Worm (Caenorhabditis elegans) whole organism, L1 larva: Measurements from ENCODE around the gene Y71H2B.5.
"Not testable (repeated sequence)": the region's sequence is repeated elsewhere in the genome, so short reads cannot be mapped to it uniquely, and the experiment has no call there.

Experiments
- C04F5.9 ChIP-seq: sonication (generic microtip); optimal IDR thresholded peaks from 2 replicates; lab custom pipeline; 2016; ENCODE audit warnings: missing genetic modification characterization, missing compliant biosample characterization
- C16A3.4 ChIP-seq: fragments of 150-350 bp; optimal IDR thresholded peaks from 2 replicates; lab custom pipeline; 2014; ENCODE audit warnings: missing biosample characterization, missing genetic modification characterization
- aha-1 ChIP-seq: fragments of 150-350 bp; optimal IDR thresholded peaks from 2 replicates; lab custom pipeline; 2014; ENCODE audit warnings: missing biosample characterization, missing genetic modification characterization
- ceh-63 ChIP-seq: fragments of 200-800 bp; sonication (Bioruptor generic); optimal IDR thresholded peaks from 2 replicates; lab custom pipeline; 2018; ENCODE audit warnings: mild to moderate bottlenecking, missing genetic modification characterization, missing compliant biosample characterization
- ceh-8 ChIP-seq: fragments of 200-800 bp; sonication (Bioruptor generic); optimal IDR thresholded peaks from 2 replicates; lab custom pipeline; 2018; ENCODE audit warnings: mild to moderate bottlenecking, missing genetic modification characterization, moderate library complexity, missing compliant biosample characterization
- ceh-82 ChIP-seq, 3 experiments: fragments of 150-350 bp in 1 of 3; sonication (generic microtip) in 2 of 3; optimal IDR thresholded peaks; 2 replicates each; lab custom pipeline; 2014 to 2017; ENCODE audit warnings: missing biosample characterization in 3 of 3, missing genetic modification characterization in 3 of 3
- ceh-88 ChIP-seq: fragments of 200-800 bp; sonication (Bioruptor generic); IDR thresholded peaks from 2 replicates; pipeline ENCODE4 v1.3.6; 2022; ENCODE audit warnings: missing genetic modification characterization, missing compliant biosample characterization
- ces-1 ChIP-seq: fragments of 150-350 bp; optimal IDR thresholded peaks from 2 replicates; lab custom pipeline; 2014; ENCODE audit warnings: missing biosample characterization, missing genetic modification reagents, missing genetic modification characterization
- efl-3 ChIP-seq: fragments of 200-800 bp; sonication (Bioruptor generic); optimal IDR thresholded peaks from 2 replicates; lab custom pipeline; 2018; ENCODE audit warnings: mild to moderate bottlenecking, missing genetic modification characterization, missing compliant biosample characterization
- elt-3 ChIP-seq, 6 experiments: fragments of 150-350 bp in 1 of 6; sonication (generic microtip); optimal IDR thresholded peaks; 2 replicates each; lab custom pipeline; 2017 to 2018; ENCODE audit warnings: missing biosample characterization in 6 of 6, missing genetic modification characterization in 6 of 6, inconsistent platforms in 1 of 6
- fkh-8 ChIP-seq: sonication (generic microtip); optimal IDR thresholded peaks from 2 replicates; lab custom pipeline; 2016; ENCODE audit warnings: mild to moderate bottlenecking, missing genetic modification characterization, missing compliant biosample characterization
- irx-1 ChIP-seq: sonication (generic microtip); optimal IDR thresholded peaks from 2 replicates; lab custom pipeline; 2016; ENCODE audit warnings: missing genetic modification characterization, missing compliant biosample characterization
- isw-1 ChIP-seq: fragments of 200-800 bp; sonication (Bioruptor generic); IDR thresholded peaks from 2 replicates; pipeline ENCODE4 v1.3.6; 2022; ENCODE audit warnings: missing genetic modification characterization, missing compliant biosample characterization
- lin-14 ChIP-seq: fragments of 200-800 bp; sonication (Bioruptor generic); optimal IDR thresholded peaks from 2 replicates; lab custom pipeline; 2018; ENCODE audit warnings: mild to moderate bottlenecking, missing genetic modification characterization, moderate library complexity, missing compliant biosample characterization
- lin-35 ChIP-seq, 2 experiments: fragments of 150-350 bp; optimal IDR thresholded peaks; 2 replicates each; lab custom pipeline; 2014; ENCODE audit warnings: missing biosample characterization in 2 of 2, missing genetic modification characterization in 2 of 2, missing genetic modification reagents in 2 of 2
- lin-39 ChIP-seq: fragments of 150-350 bp; optimal IDR thresholded peaks from 2 replicates; lab custom pipeline; 2014; ENCODE audit warnings: missing biosample characterization, missing genetic modification reagents, missing genetic modification characterization
- lir-3 ChIP-seq: sonication (generic microtip); optimal IDR thresholded peaks from 2 replicates; lab custom pipeline; 2016; ENCODE audit warnings: mild to moderate bottlenecking, missing genetic modification characterization, moderate library complexity, missing compliant biosample characterization; ENCODE audit not compliant: poor library complexity
- lsy-2 ChIP-seq, 2 experiments: fragments of 150-350 bp; optimal IDR thresholded peaks; 2 replicates each; lab custom pipeline; 2014; ENCODE audit warnings: missing biosample characterization in 2 of 2, missing genetic modification characterization in 2 of 2
- mab-9 ChIP-seq: fragments of 200-800 bp; sonication (Bioruptor generic); IDR thresholded peaks from 2 replicates; pipeline ENCODE4 v1.3.6; 2022; ENCODE audit warnings: missing genetic modification reagents, missing genetic modification characterization, missing compliant biosample characterization
- mep-1 ChIP-seq: fragments of 150-350 bp; optimal IDR thresholded peaks from 2 replicates; lab custom pipeline; 2014; ENCODE audit warnings: missing biosample characterization, missing genetic modification characterization
- nhr-19 ChIP-seq: fragments of 200-800 bp; sonication (Bioruptor generic); conservative IDR thresholded peaks from 2 replicates; pipeline ENCODE4 v1.3.6; 2022; ENCODE audit warnings: missing genetic modification characterization, missing compliant biosample characterization
- nhr-20 ChIP-seq: sonication (generic microtip); optimal IDR thresholded peaks from 2 replicates; lab custom pipeline; 2016; ENCODE audit warnings: mild to moderate bottlenecking, missing genetic modification characterization, missing compliant biosample characterization
- nhr-76 ChIP-seq: sonication (generic microtip); optimal IDR thresholded peaks from 2 replicates; lab custom pipeline; 2017; ENCODE audit warnings: missing biosample characterization, missing genetic modification characterization
- nhr-77 ChIP-seq: fragments of 150-350 bp; optimal IDR thresholded peaks from 2 replicates; lab custom pipeline; 2014; ENCODE audit warnings: missing biosample characterization, missing genetic modification characterization
- pag-3 ChIP-seq: sonication (generic microtip); optimal IDR thresholded peaks from 2 replicates; lab custom pipeline; 2017; ENCODE audit warnings: missing genetic modification characterization, mild to moderate bottlenecking, missing compliant biosample characterization, antibody characterized with exemption, borderline replicate concordance; ENCODE audit not compliant: insufficient read depth
- skn-1 ChIP-seq: fragments of 150-350 bp; optimal IDR thresholded peaks from 2 replicates; lab custom pipeline; 2014; ENCODE audit warnings: missing biosample characterization, missing genetic modification characterization
- snu-23 ChIP-seq: sonication (generic microtip); optimal IDR thresholded peaks from 2 replicates; lab custom pipeline; 2016; ENCODE audit warnings: missing genetic modification characterization, missing compliant biosample characterization
- sox-4 ChIP-seq: sonication (generic microtip); optimal IDR thresholded peaks from 2 replicates; lab custom pipeline; 2016; ENCODE audit warnings: missing genetic modification characterization, missing compliant biosample characterization
- sptf-1 ChIP-seq: fragments of 150-350 bp; optimal IDR thresholded peaks from 2 replicates; lab custom pipeline; 2014; ENCODE audit warnings: missing biosample characterization, missing genetic modification characterization
- tlp-1 ChIP-seq: fragments of 150-350 bp; optimal IDR thresholded peaks from 2 replicates; lab custom pipeline; 2014; ENCODE audit warnings: missing biosample characterization, missing genetic modification characterization
- unc-30 ChIP-seq: sonication (generic microtip); optimal IDR thresholded peaks from 2 replicates; lab custom pipeline; 2017; ENCODE audit warnings: missing biosample characterization, missing genetic modification characterization
- unc-62 ChIP-seq: fragments of 150-350 bp; optimal IDR thresholded peaks from 2 replicates; lab custom pipeline; 2014; ENCODE audit warnings: missing biosample characterization, missing genetic modification reagents, missing genetic modification characterization
- unc-86 ChIP-seq: sonication (generic microtip); optimal IDR thresholded peaks from 2 replicates; lab custom pipeline; 2016; ENCODE audit warnings: missing genetic modification characterization, missing compliant biosample characterization
- unc-98 ChIP-seq: fragments of 200-800 bp; sonication (Bioruptor generic); IDR thresholded peaks from 2 replicates; pipeline ENCODE4 v1.3.6; 2022; ENCODE audit warnings: missing genetic modification characterization, missing compliant biosample characterization
- zag-1 ChIP-seq: fragments of 150-350 bp; optimal IDR thresholded peaks from 2 replicates; lab custom pipeline; 2014; ENCODE audit warnings: missing biosample characterization, missing genetic modification characterization
- ztf-4 ChIP-seq: fragments of 150-350 bp; optimal IDR thresholded peaks from 2 replicates; lab custom pipeline; 2014; ENCODE audit warnings: missing biosample characterization, missing genetic modification characterization

Y71H2B.5 gene

DNA sequence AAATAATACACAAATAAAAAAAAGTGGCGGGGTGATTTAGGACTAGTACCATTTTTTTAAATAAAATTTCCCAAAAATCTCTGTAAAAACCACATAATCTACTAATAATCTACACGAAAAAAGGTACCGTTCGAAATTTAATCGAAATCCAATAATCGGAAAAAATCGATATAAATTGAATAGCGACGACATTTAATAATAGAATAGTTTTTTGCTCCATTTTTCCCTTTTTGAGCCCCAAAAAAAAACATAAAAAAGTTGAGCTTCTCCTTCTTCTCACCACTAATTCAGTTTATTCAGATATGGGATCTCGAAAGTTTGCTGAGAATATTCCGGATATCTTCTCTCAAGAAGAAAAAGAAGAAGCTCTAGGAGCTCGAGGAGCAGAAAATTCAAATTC is at the start of gene Y71H2B.5:
Y71H2B.5 (plus strand) TSS at position 301 of the 400 bp plus-strand sequence.
- TF ChIP-seq skn-1, unc-98, efl-3: not testable (repeated sequence)

DNA sequence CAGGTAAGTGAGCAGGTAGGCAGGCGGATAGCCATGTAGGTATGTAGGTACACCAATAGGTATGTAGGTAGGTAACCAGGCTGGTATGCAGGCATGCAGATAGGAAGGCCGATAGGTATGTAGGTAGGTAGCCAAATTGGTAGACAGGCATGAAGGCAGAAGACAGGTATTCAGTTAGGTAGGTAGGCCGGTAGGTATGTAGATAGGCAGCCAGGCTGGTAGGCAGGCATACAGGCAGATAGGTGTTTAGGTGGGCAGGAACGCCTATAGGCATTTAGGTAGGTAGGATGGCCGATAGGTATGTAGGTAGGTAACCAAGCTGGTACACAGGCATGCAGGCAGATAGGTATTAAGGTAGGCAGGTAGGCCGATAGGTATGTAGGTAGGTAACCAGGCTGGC is 47.1 kb upstream of the Y71H2B.5 start:
- TF ChIP-seq lir-3 (tag; lab: Kevin White, UChicago) (no peak), nhr-76 (tag; lab: Kevin White, UChicago) (no peak)

DNA sequence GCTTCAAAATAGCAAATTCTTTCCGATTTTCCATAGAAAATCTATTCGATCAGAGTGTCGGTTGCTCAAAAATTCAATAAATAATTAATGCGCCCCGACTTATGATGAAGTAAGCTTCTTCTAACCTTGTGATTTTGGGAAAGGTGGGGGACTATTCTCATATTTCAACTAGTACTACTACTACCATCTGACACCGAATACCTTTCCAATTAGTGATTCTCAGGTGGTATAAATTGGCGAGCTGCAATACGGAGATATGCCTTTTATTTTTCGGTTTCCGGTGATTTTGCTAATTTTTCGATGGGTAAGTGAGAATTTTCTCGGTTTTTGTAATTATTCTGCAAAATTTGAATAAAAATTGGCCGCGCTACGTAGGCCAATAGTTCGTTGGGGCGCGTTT is 46.4 kb upstream of the Y71H2B.5 start, which contains the start of gene nhr-239:
nhr-239 (plus strand) TSS at position 301 of the 400 bp plus-strand sequence.
- TF ChIP-seq nhr-19 (no peak), ceh-88 (GFP tag; lab: Robert Waterston, UW) (no peak), unc-30 (tag; lab: Kevin White, UChicago) (no peak), lin-35 (GFP tag; optimal IDR thresholded peaks at IDR 0.05; lab: Kevin White, UChicago) (no peak), irx-1 (tag; lab: Kevin White, UChicago) (no peak), mab-9 (GFP tag; lab: Robert Waterston, UW) (no peak), elt-3 (tag; optimal IDR thresholded peaks at IDR 0.05; lab: Kevin White, UChicago) (no peak), lin-14 (GFP tag; lab: Kevin White, UChicago) (no peak), ztf-4 (tag; lab: Kevin White, UChicago) (no peak)

DNA sequence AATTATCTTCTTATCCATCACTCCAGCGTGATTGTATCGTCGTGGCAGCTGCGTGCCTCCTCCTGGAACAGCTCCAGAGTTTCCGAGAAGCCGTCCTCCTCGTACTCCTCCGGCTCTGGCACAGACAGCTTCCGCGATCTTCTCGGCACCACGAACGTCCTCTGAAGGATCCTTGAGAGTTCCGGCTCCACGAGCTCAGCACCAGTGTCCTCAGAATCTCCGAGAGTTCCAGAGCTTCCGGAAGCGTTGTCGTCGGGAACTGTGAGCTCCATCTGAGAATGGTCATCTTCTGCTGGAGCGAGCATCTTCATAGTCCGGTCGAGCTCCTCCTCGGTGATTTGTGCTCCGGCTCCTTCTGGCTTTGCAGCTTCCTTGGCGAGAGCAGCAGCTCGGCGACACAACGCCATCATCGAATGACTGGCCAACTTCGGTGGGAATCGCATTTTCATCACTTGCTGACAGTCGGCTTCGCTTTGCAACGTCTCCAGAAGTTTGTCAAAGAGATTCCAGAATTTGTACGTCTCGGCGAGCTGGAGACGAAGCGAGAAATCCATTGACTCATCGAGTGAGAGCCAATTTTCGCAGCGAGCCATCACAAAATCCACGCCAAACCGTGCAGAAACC is 44.7 kb upstream of the Y71H2B.5 start:
- TF ChIP-seq nhr-77 (tag; lab: Kevin White, UChicago) (no peak), lin-35 (GFP tag; optimal IDR thresholded peaks at IDR 0.05; lab: Kevin White, UChicago) (no peak), pag-3 (tag; lab: Kevin White, UChicago) (no peak), sox-4 (tag; lab: Kevin White, UChicago) (no peak), ceh-82 (tag; optimal IDR thresholded peaks at IDR 0.05; lab: Kevin White, UChicago) (no peak)
- TF ChIP-seq, all 84 proteins: peak for 0

DNA sequence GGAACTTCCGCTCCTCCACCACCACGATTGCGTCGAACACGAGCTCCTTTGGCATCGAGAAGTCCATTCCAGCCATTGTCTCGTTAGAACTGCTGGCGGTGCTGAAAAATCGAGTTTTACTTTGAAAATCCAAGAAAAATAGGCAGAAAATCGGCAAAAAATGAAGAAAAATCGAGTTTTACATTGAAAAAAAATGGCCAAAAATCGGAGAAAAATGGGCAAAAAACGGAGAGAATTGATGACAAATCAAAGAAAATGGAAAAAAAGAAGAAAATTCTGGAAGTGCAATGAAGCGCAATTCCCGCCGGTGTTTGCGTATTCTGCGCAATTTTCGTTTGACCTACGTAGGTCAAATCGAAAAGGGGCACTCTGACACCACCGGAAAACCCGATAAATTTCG is 43.9 kb upstream of the Y71H2B.5 start, which contains the start of gene Y54F10AM.11:
Y54F10AM.11 (minus strand) TSS at position 101 of the 400 bp plus-strand sequence.
- not testable (repeated sequence) for TF ChIP-seq unc-62; ces-1; sptf-1 (tag; lab: Kevin White, UChicago)

DNA sequence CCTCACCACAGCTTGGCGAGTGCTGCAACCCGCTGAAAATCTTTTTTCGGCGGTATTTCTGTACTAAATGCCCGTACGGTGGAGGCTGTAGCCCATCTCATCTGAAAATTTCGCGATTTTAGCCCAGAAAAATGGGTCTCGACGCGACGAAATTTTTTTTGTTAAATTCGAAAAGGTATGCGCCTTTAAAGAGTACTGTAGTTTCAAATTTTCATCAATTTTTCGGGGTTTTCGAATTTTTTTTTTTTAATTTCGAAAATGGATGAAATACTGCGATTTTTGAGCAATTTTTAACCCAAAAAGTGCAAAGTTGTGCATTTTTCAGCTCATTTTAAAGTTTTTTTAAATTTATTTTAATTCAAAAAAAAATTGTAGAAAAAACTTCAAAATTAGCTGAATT is 36.4 kb upstream of the Y71H2B.5 start, which contains the start of gene Y54F10AR.2:
Y54F10AR.2 (minus strand) TSS at position 101 of the 400 bp plus-strand sequence.
- TF ChIP-seq tlp-1 (tag; lab: Kevin White, UChicago) (no peak), ceh-88 (GFP tag; lab: Robert Waterston, UW) (no peak), C04F5.9 (tag; lab: Kevin White, UChicago) (no peak), fkh-8 (no peak), zag-1 (tag; lab: Kevin White, UChicago) (no peak), isw-1 (no peak), ceh-63 (GFP tag; lab: Kevin White, UChicago) (no peak), unc-86 (tag; lab: Kevin White, UChicago) (no peak), nhr-20 (tag; lab: Kevin White, UChicago) (no peak), lsy-2 (tag; optimal IDR thresholded peaks at IDR 0.05; lab: Kevin White, UChicago) (no peak), aha-1 (tag; lab: Kevin White, UChicago) (no peak), mep-1 (no peak), snu-23 (no peak), lin-39 (tag; lab: Kevin White, UChicago) (no peak), C16A3.4 (tag; lab: Kevin White, UChicago) (no peak), ceh-8 (GFP tag; lab: Kevin White, UChicago) (no peak), skn-1 (no peak), efl-3 (no peak)
